Fruit fly (Drosophila melanogaster): Measurements from ENCODE around the gene Nsf2.

DNA sequence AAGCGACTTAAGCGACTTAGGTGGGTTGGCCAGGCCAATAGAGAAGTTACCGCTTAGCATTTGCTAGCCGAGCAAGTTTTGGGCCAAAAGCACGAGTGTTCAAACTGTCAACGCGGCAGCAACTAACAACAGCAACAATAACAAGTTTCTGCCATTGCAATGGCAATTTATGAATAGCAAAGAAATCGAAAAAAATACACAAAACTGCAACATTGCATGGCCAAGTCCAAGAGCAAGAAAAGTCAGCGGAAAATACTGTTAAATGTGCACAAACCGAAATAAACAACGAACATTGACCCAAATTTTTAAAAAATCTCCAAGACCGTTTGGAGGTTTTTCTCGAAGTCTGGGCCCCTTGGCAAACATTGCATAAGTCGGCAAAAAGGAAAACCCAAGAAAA lies 27.5 kb downstream of the Nsf2 start:
- no peak for TF ChIP-seq fru (GFP tag; optimal IDR thresholded peaks at IDR 0.05)
- no peak for TF ChIP-seq Abd-B (GFP tag; optimal IDR thresholded peaks at IDR 0.05)
- TF ChIP-seq usp (GFP tag; optimal IDR thresholded peaks at IDR 0.05), result no peak
- TF ChIP-seq OdsH (GFP tag; optimal IDR thresholded peaks at IDR 0.05), result no peak
- no peak for TF ChIP-seq sage (GFP tag; optimal IDR thresholded peaks at IDR 0.05)
- no peak for TF ChIP-seq Sp1 (GFP tag; optimal IDR thresholded peaks at IDR 0.05)
- TF ChIP-seq Jra (GFP tag; optimal IDR thresholded peaks at IDR 0.05), result no peak
- TF ChIP-seq Hr83 (GFP tag; optimal IDR thresholded peaks at IDR 0.05; ENCODE audit: poor library complexity, severe bottlenecking), result no peak
- TF ChIP-seq pan (optimal IDR thresholded peaks at IDR 0.05), result no peak
- TF ChIP-seq psq (GFP tag; optimal IDR thresholded peaks at IDR 0.05), result no peak
- TF ChIP-seq lola (GFP tag; optimal IDR thresholded peaks at IDR 0.05), result no peak
- no peak for TF ChIP-seq ey (GFP tag; optimal IDR thresholded peaks at IDR 0.05)

All from whole organism, wandering third instar larva.